Worm (Caenorhabditis elegans) whole organism, mixed stage, embryonic: ENCODE measurements around the gene gcy-3.

Experiments
- elt-3 ChIP-seq: fragments of 150-350 bp; optimal IDR thresholded peaks from 2 replicates; lab custom pipeline; 2014; ENCODE audit warnings: missing biosample characterization, missing genetic modification characterization
- flh-1 ChIP-seq: fragments of 200-800 bp; sonication (Bioruptor generic); optimal IDR thresholded peaks from 2 replicates; lab custom pipeline; 2018; ENCODE audit warnings: mild to moderate bottlenecking, missing genetic modification characterization, moderate library complexity, missing compliant biosample characterization
- lin-13 ChIP-seq: fragments of 150-350 bp; optimal IDR thresholded peaks from 2 replicates; lab custom pipeline; 2014; ENCODE audit warnings: missing biosample characterization, missing genetic modification characterization
- lsy-2 ChIP-seq: fragments of 150-350 bp; optimal IDR thresholded peaks from 2 replicates; lab custom pipeline; 2014; ENCODE audit warnings: missing biosample characterization, missing genetic modification characterization
- nhr-12 ChIP-seq: fragments of 150-350 bp; optimal IDR thresholded peaks from 2 replicates; lab custom pipeline; 2014; ENCODE audit warnings: missing biosample characterization, missing genetic modification characterization
- nhr-237 ChIP-seq: fragments of 150-350 bp; optimal IDR thresholded peaks from 2 replicates; lab custom pipeline; 2014; ENCODE audit warnings: missing biosample characterization, missing genetic modification characterization
- nhr-28 ChIP-seq: fragments of 150-350 bp; optimal IDR thresholded peaks from 2 replicates; lab custom pipeline; 2014; ENCODE audit warnings: missing biosample characterization, missing genetic modification characterization
- pha-4 ChIP-seq: fragments of 150-350 bp; optimal IDR thresholded peaks from 2 replicates; lab custom pipeline; 2018; ENCODE audit warnings: missing biosample characterization, missing genetic modification reagents, missing genetic modification characterization
- snpc-4 ChIP-seq: fragments of 150-350 bp; optimal IDR thresholded peaks from 2 replicates; lab custom pipeline; 2014; ENCODE audit warnings: missing biosample characterization, missing genetic modification characterization
- unc-39 ChIP-seq: fragments of 150-350 bp; optimal IDR thresholded peaks from 2 replicates; lab custom pipeline; 2014; ENCODE audit warnings: missing biosample characterization, missing genetic modification characterization
- unc-62 ChIP-seq: fragments of 150-350 bp; optimal IDR thresholded peaks from 2 replicates; lab custom pipeline; 2014; ENCODE audit warnings: missing biosample characterization, missing genetic modification reagents, missing genetic modification characterization

- TF ChIP-seq nhr-237 (tag; lab: Kevin White, UChicago): no peak
- TF ChIP-seq nhr-12 (tag; lab: Kevin White, UChicago): no peak
- TF ChIP-seq unc-39 (tag; lab: Kevin White, UChicago): no peak
- TF ChIP-seq pha-4 (tag; lab: Kevin White, UChicago): no peak
- TF ChIP-seq lin-13 (tag; lab: Kevin White, UChicago): no peak
- TF ChIP-seq elt-3: no peak
- TF ChIP-seq nhr-28 (tag; lab: Kevin White, UChicago): no peak
- no peak for TF ChIP-seq snpc-4
- no peak for TF ChIP-seq unc-62 (GFP tag; lab: Kevin White, UChicago)
- no peak for TF ChIP-seq flh-1 (GFP tag; lab: Kevin White, UChicago)
- no peak for TF ChIP-seq lsy-2 (tag; lab: Kevin White, UChicago)
These were observed 37.1 kb downstream of the gcy-3 start, which contains the start of gene T19H5.6 for ce11 chrII:9470027-9470426.
